Fruit fly (Drosophila melanogaster) whole organism, embryonic: Measurements from ENCODE around the gene fend.
A peak's percentile ranks its signal among the peaks of the same experiment; 100 is the strongest.

Experiments used
- Adf1 ChIP-seq: fragments of 200-800 bp; sonication (Bioruptor generic); IDR thresholded peaks from 2 replicates; pipeline ENCODE4 v1.3.6; 2022; ENCODE audit warnings: missing biosample characterization, missing genetic modification characterization
- Asciz ChIP-seq: fragments of 200-800 bp; sonication (Bioruptor generic); optimal IDR thresholded peaks from 2 replicates; lab custom pipeline; 2017; ENCODE audit warnings: missing biosample characterization, mild to moderate bottlenecking, missing genetic modification characterization, missing genetic modification reagents
- CG10366 ChIP-seq: fragments of 200-800 bp; sonication (Bioruptor generic); IDR thresholded peaks from 2 replicates; pipeline ENCODE4 v1.3.6; 2022; ENCODE audit warnings: missing biosample characterization, missing genetic modification characterization
- CG10654 ChIP-seq: fragments of 200-800 bp; sonication (Bioruptor generic); optimal IDR thresholded peaks from 2 replicates; lab custom pipeline; 2016; ENCODE audit warnings: missing biosample characterization, missing genetic modification characterization
- CG11696 ChIP-seq: fragments of 200-800 bp; sonication (Bioruptor generic); IDR thresholded peaks from 2 replicates; pipeline ENCODE4 v1.3.6; 2022; ENCODE audit warnings: missing biosample characterization, missing genetic modification characterization
- CG12659 ChIP-seq: fragments of 200-800 bp; sonication (Bioruptor generic); optimal IDR thresholded peaks from 3 replicates; lab custom pipeline; 2017; ENCODE audit warnings: mild to moderate bottlenecking, missing biosample characterization, missing genetic modification reagents, missing genetic modification characterization
- CG13775 ChIP-seq: fragments of 200-800 bp; sonication (Bioruptor generic); optimal IDR thresholded peaks from 3 replicates; lab custom pipeline; 2017; ENCODE audit warnings: missing biosample characterization, mild to moderate bottlenecking, missing genetic modification characterization
- CG2129 ChIP-seq: fragments of 200-800 bp; sonication (Bioruptor generic); IDR thresholded peaks from 2 replicates; pipeline ENCODE4 v1.3.6; 2022; ENCODE audit warnings: missing biosample characterization, missing genetic modification characterization; ENCODE audit not compliant: partially characterized antibody
- CG2199 ChIP-seq: fragments of 200-800 bp; sonication (Bioruptor generic); IDR thresholded peaks from 3 replicates; pipeline ENCODE4 v1.3.6; 2022; ENCODE audit warnings: missing biosample characterization, missing genetic modification characterization
- CG30431 ChIP-seq: fragments of 200-800 bp; sonication (Bioruptor generic); optimal IDR thresholded peaks from 2 replicates; lab custom pipeline; 2017; ENCODE audit warnings: missing biosample characterization, missing genetic modification characterization
- CG31441 ChIP-seq: fragments of 200-800 bp; sonication (Bioruptor generic); IDR thresholded peaks from 2 replicates; pipeline ENCODE4 v1.3.6; 2022; ENCODE audit warnings: missing biosample characterization, missing genetic modification characterization
- CG3163 ChIP-seq: fragments of 200-800 bp; sonication (Bioruptor generic); optimal IDR thresholded peaks from 3 replicates; lab custom pipeline; 2016; ENCODE audit warnings: missing biosample characterization, missing genetic modification characterization
- CG33557 ChIP-seq: fragments of 200-800 bp; sonication (Bioruptor generic); optimal IDR thresholded peaks from 2 replicates; lab custom pipeline; 2019; ENCODE audit warnings: missing biosample characterization, mild to moderate bottlenecking, missing genetic modification characterization, moderate library complexity
- CG4360 ChIP-seq: fragments of 200-800 bp; sonication (Bioruptor generic); IDR thresholded peaks from 2 replicates; pipeline ENCODE4 v1.3.6; 2022; ENCODE audit warnings: missing biosample characterization, missing genetic modification characterization
- CG4424 ChIP-seq: fragments of 200-800 bp; sonication (Bioruptor generic); optimal IDR thresholded peaks from 3 replicates; lab custom pipeline; 2016; ENCODE audit warnings: missing biosample characterization, missing genetic modification characterization
- CG4730 ChIP-seq: fragments of 200-800 bp; sonication (Bioruptor generic); IDR thresholded peaks from 2 replicates; pipeline ENCODE4 v1.3.6; 2022; ENCODE audit warnings: missing biosample characterization, missing genetic modification characterization
- CG5953 ChIP-seq: fragments of 200-800 bp; sonication (Bioruptor generic); IDR thresholded peaks from 2 replicates; pipeline ENCODE4 v1.3.6; 2022; ENCODE audit warnings: missing biosample characterization, missing genetic modification characterization
- CG8089 ChIP-seq: fragments of 200-800 bp; sonication (Bioruptor generic); optimal IDR thresholded peaks from 3 replicates; lab custom pipeline; 2016; ENCODE audit warnings: missing biosample characterization, missing genetic modification characterization
- CG9215 ChIP-seq: fragments of 200-800 bp; sonication (Bioruptor generic); IDR thresholded peaks from 2 replicates; pipeline ENCODE4 v1.3.6; 2022; ENCODE audit warnings: missing biosample characterization, missing genetic modification characterization
- CG9797 ChIP-seq: fragments of 200-800 bp; sonication (Bioruptor generic); optimal IDR thresholded peaks from 3 replicates; lab custom pipeline; 2018; ENCODE audit warnings: missing biosample characterization, mild to moderate bottlenecking, missing genetic modification characterization
- CrebB ChIP-seq: fragments of 200-800 bp; sonication (Bioruptor generic); optimal IDR thresholded peaks from 3 replicates; lab custom pipeline; 2018; ENCODE audit warnings: missing biosample characterization, mild to moderate bottlenecking, missing genetic modification characterization
- Deaf1 ChIP-seq: fragments of 200-800 bp; optimal IDR thresholded peaks from 3 replicates; lab custom pipeline; 2019; ENCODE audit warnings: missing biosample characterization, mild to moderate bottlenecking, missing genetic modification characterization, moderate library complexity
- Doc2 ChIP-seq: fragments of 200-800 bp; sonication (Bioruptor generic); IDR thresholded peaks from 2 replicates; pipeline ENCODE4 v1.3.6; 2022; ENCODE audit warnings: missing biosample characterization, missing genetic modification characterization
- Hr39 ChIP-seq: fragments of >200 bp; optimal IDR thresholded peaks from 2 replicates; lab custom pipeline; 2017
- Mad ChIP-seq: fragments of 200-800 bp; sonication (Bioruptor generic); optimal IDR thresholded peaks from 2 replicates; lab custom pipeline; 2016; ENCODE audit warnings: missing biosample characterization, missing genetic modification characterization
- Meics ChIP-seq: fragments of 200-800 bp; sonication (Bioruptor generic); optimal IDR thresholded peaks from 2 replicates; lab custom pipeline; 2017; ENCODE audit warnings: missing biosample characterization, mild to moderate bottlenecking, missing genetic modification characterization
- Nf-YB ChIP-seq: fragments of 200-800 bp; sonication (Bioruptor generic); optimal IDR thresholded peaks from 3 replicates; lab custom pipeline; 2019; ENCODE audit warnings: missing biosample characterization, mild to moderate bottlenecking, missing genetic modification characterization, moderate library complexity
- Poxn ChIP-seq: fragments of 200-800 bp; sonication (Bioruptor generic); IDR thresholded peaks from 2 replicates; pipeline ENCODE4 v1.3.6; 2022; ENCODE audit warnings: missing biosample characterization, missing genetic modification characterization
- Rfx ChIP-seq: fragments of 200-800 bp; sonication (Bioruptor generic); IDR thresholded peaks from 2 replicates; pipeline ENCODE4 v1.3.6; 2022; ENCODE audit warnings: missing biosample characterization, missing genetic modification characterization
- Side ChIP-seq: fragments of 200-800 bp; sonication (Bioruptor generic); optimal IDR thresholded peaks from 2 replicates; lab custom pipeline; 2016; ENCODE audit warnings: missing biosample characterization, missing genetic modification characterization
- Xbp1 ChIP-seq: fragments of 200-800 bp; sonication (Bioruptor generic); optimal IDR thresholded peaks from 3 replicates; lab custom pipeline; 2016; ENCODE audit warnings: missing biosample characterization, mild to moderate bottlenecking, missing genetic modification characterization
- YL-1 ChIP-seq: fragments of 200-800 bp; sonication (Bioruptor generic); optimal IDR thresholded peaks from 3 replicates; lab custom pipeline; 2017; ENCODE audit warnings: missing biosample characterization, mild to moderate bottlenecking, missing genetic modification characterization
- amos ChIP-seq: fragments of 200-800 bp; sonication (Bioruptor generic); IDR thresholded peaks from 2 replicates; pipeline ENCODE4 v1.3.6; 2022; ENCODE audit warnings: missing biosample characterization, missing genetic modification characterization; ENCODE audit not compliant: partially characterized antibody
- chif ChIP-seq, 2 experiments: fragments of 200-800 bp; sonication (Bioruptor generic); optimal IDR thresholded peaks; 3 replicates each; lab custom pipeline; 2016; ENCODE audit warnings: missing biosample characterization in 2 of 2, missing genetic modification characterization in 2 of 2
- cwo ChIP-seq: fragments of 200-800 bp; sonication (Bioruptor generic); optimal IDR thresholded peaks from 3 replicates; lab custom pipeline; 2017; ENCODE audit warnings: missing biosample characterization, missing genetic modification characterization, mild to moderate bottlenecking, moderate library complexity, missing genetic modification reagents
- ftz-f1 ChIP-seq: fragments of 200-800 bp; sonication (Bioruptor generic); optimal IDR thresholded peaks from 2 replicates; lab custom pipeline; 2016; ENCODE audit warnings: missing biosample characterization, missing genetic modification characterization
- hb ChIP-seq: fragments of 200-800 bp; sonication (Bioruptor generic); IDR thresholded peaks from 3 replicates; pipeline ENCODE4 v1.3.6; 2022; ENCODE audit warnings: missing biosample characterization, missing genetic modification characterization; ENCODE audit not compliant: partially characterized antibody
- nmo ChIP-seq: fragments of 200-800 bp; sonication (Bioruptor generic); optimal IDR thresholded peaks from 2 replicates; lab custom pipeline; 2018; ENCODE audit warnings: missing biosample characterization, mild to moderate bottlenecking, missing genetic modification characterization, moderate library complexity
- nom ChIP-seq: fragments of 200-800 bp; sonication (Bioruptor generic); optimal IDR thresholded peaks from 2 replicates; lab custom pipeline; 2017; ENCODE audit warnings: missing biosample characterization, missing genetic modification characterization, mild to moderate bottlenecking, moderate library complexity, missing genetic modification reagents
- otp ChIP-seq: fragments of 200-800 bp; sonication (Bioruptor generic); IDR thresholded peaks from 3 replicates; pipeline ENCODE4, ENCODE4 v1.3.6; 2022; ENCODE audit warnings: missing biosample characterization, missing genetic modification characterization
- p53 ChIP-seq: fragments of 200-800 bp; sonication (Bioruptor generic); optimal IDR thresholded peaks from 2 replicates; lab custom pipeline; 2016; ENCODE audit warnings: missing biosample characterization, missing genetic modification characterization
- pros ChIP-seq: fragments of 200-800 bp; sonication (Bioruptor generic); optimal IDR thresholded peaks from 3 replicates; lab custom pipeline; 2019; ENCODE audit warnings: missing biosample characterization, mild to moderate bottlenecking, missing genetic modification characterization, moderate library complexity
- repo ChIP-seq: fragments of 200-800 bp; sonication (Bioruptor generic); optimal IDR thresholded peaks from 2 replicates; lab custom pipeline; 2016; ENCODE audit warnings: missing biosample characterization, missing genetic modification characterization
- scrt ChIP-seq: fragments of 200-800 bp; sonication (Bioruptor generic); optimal IDR thresholded peaks from 2 replicates; lab custom pipeline; 2018; ENCODE audit warnings: missing biosample characterization, mild to moderate bottlenecking, missing genetic modification characterization, moderate library complexity
- sd ChIP-seq: fragments of 200-800 bp; sonication (Bioruptor generic); optimal IDR thresholded peaks from 3 replicates; lab custom pipeline; 2018; ENCODE audit warnings: missing biosample characterization, mild to moderate bottlenecking, missing genetic modification characterization, moderate library complexity
- sens-2 ChIP-seq: fragments of 200-800 bp; sonication (Bioruptor generic); IDR thresholded peaks from 2 replicates; pipeline ENCODE4 v1.3.6; 2022; ENCODE audit warnings: missing biosample characterization, missing genetic modification characterization
- sim ChIP-seq: fragments of 200-800 bp; sonication (Bioruptor generic); IDR thresholded peaks from 2 replicates; pipeline ENCODE4 v1.3.6; 2022; ENCODE audit warnings: missing biosample characterization, missing genetic modification characterization
- slbo ChIP-seq: fragments of 200-800 bp; sonication (Bioruptor generic); IDR thresholded peaks from 2 replicates; pipeline ENCODE4 v1.3.6; 2022; ENCODE audit warnings: missing biosample characterization, missing genetic modification characterization
- sr ChIP-seq: fragments of 200-800 bp; sonication (Bioruptor generic); IDR thresholded peaks from 3 replicates; pipeline ENCODE4 v1.3.6; 2022; ENCODE audit warnings: missing biosample characterization, missing genetic modification characterization
- ssp ChIP-seq: fragments of 200-800 bp; sonication (Bioruptor generic); IDR thresholded peaks from 2 replicates; pipeline ENCODE4 v1.3.6; 2022; ENCODE audit warnings: missing biosample characterization, missing genetic modification characterization
- zen2 ChIP-seq: fragments of 200-800 bp; sonication (Bioruptor generic); IDR thresholded peaks from 3 replicates; pipeline ENCODE4 v1.3.6; 2022; ENCODE audit warnings: missing biosample characterization, missing genetic modification characterization; ENCODE audit not compliant: partially characterized antibody

The fend gene

dm6 chrX:9141219-9141618 is 6.3 kb upstream of the fend start (continued):
- peak; percentile 36 for TF ChIP-seq sd (tag; lab: Kevin White, UChicago)
- peak; percentile 65 for TF ChIP-seq CG5953
- peak; percentile 71 for TF ChIP-seq CG33557
- TF ChIP-seq slbo (GFP tag; lab: Robert Waterston, UW), result peak; percentile 82
- peak; percentile 87; the same call in 2 of the 3 replicates for TF ChIP-seq CG2199
- TF ChIP-seq CG9797 (GFP tag; lab: Kevin White, UChicago), result no peak
- TF ChIP-seq YL-1 (GFP tag; lab: Kevin White, UChicago), result no peak
- peak; percentile 68 for TF ChIP-seq CG8089 (GFP tag; lab: Kevin White, UChicago)
- TF ChIP-seq zen2 (GFP tag; lab: Robert Waterston, UW), result no peak
- TF ChIP-seq Asciz, result no peak
- no peak for TF ChIP-seq CG2129
- TF ChIP-seq CG13775 (GFP tag; lab: Kevin White, UChicago), result peak; percentile 40
- TF ChIP-seq CG9215 (GFP tag; lab: Robert Waterston, UW), result peak; percentile 75
- peak; percentile 89 for TF ChIP-seq Rfx
- TF ChIP-seq scrt, result peak; percentile 7
- TF ChIP-seq Doc2 (GFP tag; lab: Robert Waterston, UW), result no peak
- peak; percentile 67 for TF ChIP-seq CG4730
- peak; percentile 58; the same call in 1 of the 2 replicates for TF ChIP-seq CG4360 (GFP tag; lab: Robert Waterston, UW)
- TF ChIP-seq CG3163 (GFP tag; lab: Kevin White, UChicago), result peak; percentile 14
- peak; percentile 25 for TF ChIP-seq Nf-YB (GFP tag; lab: Kevin White, UChicago)
- no peak for TF ChIP-seq Hr39 (lab: Kevin White, UChicago)
- TF ChIP-seq sim (GFP tag; lab: Robert Waterston, UW), result peak; percentile 70
- TF ChIP-seq CG30431, result peak; percentile 72
- TF ChIP-seq Xbp1 (GFP tag; lab: Kevin White, UChicago), result peak; percentile 79
- TF ChIP-seq ftz-f1, result no peak
- TF ChIP-seq Side (GFP tag; lab: Kevin White, UChicago), result peak; percentile 39
- TF ChIP-seq nmo (GFP tag; lab: Kevin White, UChicago), result peak; percentile 74
- TF ChIP-seq hb, result 0 out of 3 replicates have a peak, but pooled peaks have one; percentile 24
- peak; percentile 75 for TF ChIP-seq pros (GFP tag; lab: Kevin White, UChicago)
- TF ChIP-seq ssp (GFP tag; lab: Robert Waterston, UW), result peak; percentile 77
- TF ChIP-seq chif (GFP tag; optimal IDR thresholded peaks at IDR 0.05; lab: Kevin White, UChicago), result peak; percentile 28 to 82
- peak; percentile 69 for TF ChIP-seq Meics (GFP tag; lab: Kevin White, UChicago)
- TF ChIP-seq sens-2, result peak; percentile 61; the same call in 1 of the 2 replicates
- peak; percentile 64 for TF ChIP-seq CG10654 (GFP tag; lab: Kevin White, UChicago)
- TF ChIP-seq Deaf1 (tag; lab: Kevin White, UChicago), result peak; percentile 10
- TF ChIP-seq Mad (GFP tag; lab: Kevin White, UChicago), result peak; percentile 67
- peak; percentile 75 for TF ChIP-seq CG4424
- TF ChIP-seq Poxn, result no peak
- TF ChIP-seq otp (GFP tag; lab: Robert Waterston, UW), result peak; percentile 88
- peak; percentile 78 for TF ChIP-seq repo (GFP tag; lab: Kevin White, UChicago)
- TF ChIP-seq Adf1 (GFP tag; lab: Robert Waterston, UW), result 0 out of 2 replicates have a peak, but pooled peaks have one; percentile 12
- TF ChIP-seq CG31441 (GFP tag; lab: Robert Waterston, UW), result peak; percentile 63
- TF ChIP-seq sr (GFP tag; lab: Robert Waterston, UW), result peak; percentile 48; the same call in 1 of the 3 replicates
- peak; percentile 38; the same call in 1 of the 2 replicates for TF ChIP-seq CG11696 (GFP tag; lab: Robert Waterston, UW)
- TF ChIP-seq amos (GFP tag; lab: Robert Waterston, UW), result no peak
- peak; percentile 13 for TF ChIP-seq CrebB (tag; lab: Kevin White, UChicago)
- peak; percentile 81 for TF ChIP-seq CG10366 (GFP tag; lab: Robert Waterston, UW)
- TF ChIP-seq p53 (GFP tag; lab: Kevin White, UChicago), result no peak
- peak; percentile 58 for TF ChIP-seq CG12659
- TF ChIP-seq cwo (GFP tag; lab: Kevin White, UChicago), result peak; percentile 58
- TF ChIP-seq nom, result peak; percentile 79
